Worm (Caenorhabditis elegans) whole organism, L2 larva: ENCODE measurements around the gene T26C5.3.
A peak's percentile ranks its signal among the peaks of the same experiment; 100 is the strongest.

Experiments
- C34F6.9 ChIP-seq: fragments of 150-350 bp; optimal IDR thresholded peaks from 2 replicates; lab custom pipeline; 2014; ENCODE audit warnings: missing biosample characterization, missing genetic modification characterization
- F13H6.1 ChIP-seq: sonication (generic microtip); optimal IDR thresholded peaks from 2 replicates; lab custom pipeline; 2016; ENCODE audit warnings: missing genetic modification characterization, missing compliant biosample characterization
- R02D3.7 ChIP-seq: fragments of 150-350 bp; optimal IDR thresholded peaks from 2 replicates; lab custom pipeline; 2014; ENCODE audit warnings: missing biosample characterization, missing genetic modification characterization
- Y55F3AM.14 ChIP-seq: fragments of 200-800 bp; sonication (Bioruptor generic); optimal IDR thresholded peaks from 2 replicates; lab custom pipeline; 2018; ENCODE audit warnings: mild to moderate bottlenecking, missing genetic modification characterization, missing compliant biosample characterization
- ZK546.5 ChIP-seq: sonication (generic microtip); optimal IDR thresholded peaks from 2 replicates; lab custom pipeline; 2017; ENCODE audit warnings: missing biosample characterization, missing genetic modification characterization
- alr-1 ChIP-seq: fragments of 150-350 bp; optimal IDR thresholded peaks from 2 replicates; lab custom pipeline; 2014; ENCODE audit warnings: missing biosample characterization, missing genetic modification characterization
- aly-2 ChIP-seq: fragments of 150-350 bp; optimal IDR thresholded peaks from 2 replicates; lab custom pipeline; 2014; ENCODE audit warnings: missing biosample characterization, missing genetic modification characterization
- ama-1 ChIP-seq: fragments of 150-350 bp; optimal IDR thresholded peaks from 2 replicates; lab custom pipeline; 2018; ENCODE audit warnings: inconsistent platforms
- blmp-1 ChIP-seq: sonication (generic microtip); optimal IDR thresholded peaks from 2 replicates; lab custom pipeline; 2017; ENCODE audit warnings: missing genetic modification characterization, mild to moderate bottlenecking, missing compliant biosample characterization, antibody characterized with exemption, moderate library complexity; ENCODE audit not compliant: insufficient read depth
- ceh-16 ChIP-seq: fragments of 150-350 bp; optimal IDR thresholded peaks from 2 replicates; lab custom pipeline; 2014; ENCODE audit warnings: missing biosample characterization, missing genetic modification characterization
- ceh-82 ChIP-seq: fragments of 150-350 bp; optimal IDR thresholded peaks from 2 replicates; lab custom pipeline; 2014; ENCODE audit warnings: missing biosample characterization, missing genetic modification characterization
- crh-2 ChIP-seq: sonication (generic microtip); optimal IDR thresholded peaks from 2 replicates; lab custom pipeline; 2017; ENCODE audit warnings: missing biosample characterization, missing genetic modification characterization
- dmd-4 ChIP-seq: sonication (generic microtip); optimal IDR thresholded peaks from 2 replicates; lab custom pipeline; 2017; ENCODE audit warnings: missing biosample characterization, missing genetic modification characterization
- elt-1 ChIP-seq: fragments of 150-350 bp; optimal IDR thresholded peaks from 2 replicates; lab custom pipeline; 2014; ENCODE audit warnings: missing biosample characterization, missing genetic modification characterization
- fos-1 ChIP-seq: fragments of 150-350 bp; optimal IDR thresholded peaks from 2 replicates; lab custom pipeline; 2014; ENCODE audit warnings: missing biosample characterization, missing genetic modification characterization
- gmeb-1 ChIP-seq: fragments of 150-350 bp; optimal IDR thresholded peaks from 2 replicates; lab custom pipeline; 2014; ENCODE audit warnings: missing biosample characterization, missing genetic modification characterization
- lin-11 ChIP-seq: fragments of 150-350 bp; sonication (generic microtip); optimal IDR thresholded peaks from 2 replicates; lab custom pipeline; 2014; ENCODE audit warnings: missing biosample characterization, missing genetic modification characterization, inconsistent platforms, mixed read lengths
- lin-13 ChIP-seq: fragments of 150-350 bp; optimal IDR thresholded peaks from 2 replicates; lab custom pipeline; 2014; ENCODE audit warnings: missing biosample characterization, missing genetic modification reagents, missing genetic modification characterization
- lin-39 ChIP-seq: fragments of 150-350 bp; optimal IDR thresholded peaks from 2 replicates; lab custom pipeline; 2014; ENCODE audit warnings: missing biosample characterization, missing genetic modification reagents, missing genetic modification characterization
- lsy-2 ChIP-seq, 2 experiments: fragments of 150-350 bp in 1 of 2; sonication (generic microtip) in 1 of 2; optimal IDR thresholded peaks; 2 replicates each; lab custom pipeline; 2014 to 2017; ENCODE audit warnings: missing biosample characterization in 2 of 2, missing genetic modification characterization in 2 of 2
- mab-5 ChIP-seq: fragments of 150-350 bp; optimal IDR thresholded peaks from 2 replicates; lab custom pipeline; 2014; ENCODE audit warnings: missing biosample characterization, missing genetic modification characterization
- mbf-1 ChIP-seq: sonication (generic microtip); optimal IDR thresholded peaks from 2 replicates; lab custom pipeline; 2017; ENCODE audit warnings: missing biosample characterization, missing genetic modification characterization
- nhr-11 ChIP-seq: fragments of 150-350 bp; optimal IDR thresholded peaks from 2 replicates; lab custom pipeline; 2014; ENCODE audit warnings: missing biosample characterization, missing genetic modification characterization
- nhr-12 ChIP-seq: fragments of 150-350 bp; optimal IDR thresholded peaks from 2 replicates; lab custom pipeline; 2014; ENCODE audit warnings: missing biosample characterization, missing genetic modification characterization
- nhr-129 ChIP-seq: fragments of 150-350 bp; optimal IDR thresholded peaks from 2 replicates; lab custom pipeline; 2014; ENCODE audit warnings: missing biosample characterization, missing genetic modification characterization
- nhr-21 ChIP-seq: fragments of 150-350 bp; optimal IDR thresholded peaks from 2 replicates; lab custom pipeline; 2014; ENCODE audit warnings: missing biosample characterization, missing genetic modification characterization
- nhr-23 ChIP-seq: fragments of 150-350 bp; optimal IDR thresholded peaks from 2 replicates; lab custom pipeline; 2014; ENCODE audit warnings: missing biosample characterization, missing genetic modification reagents, missing genetic modification characterization
- nhr-237 ChIP-seq: fragments of 150-350 bp; optimal IDR thresholded peaks from 2 replicates; lab custom pipeline; 2014; ENCODE audit warnings: missing biosample characterization, missing genetic modification characterization
- nhr-25 ChIP-seq: fragments of 150-350 bp; sonication (generic microtip); optimal IDR thresholded peaks from 3 replicates; lab custom pipeline; 2014; ENCODE audit warnings: missing biosample characterization, missing genetic modification characterization
- nhr-77 ChIP-seq: fragments of 150-350 bp; optimal IDR thresholded peaks from 2 replicates; lab custom pipeline; 2014; ENCODE audit warnings: missing biosample characterization, missing genetic modification characterization
- sem-4 ChIP-seq: fragments of 150-350 bp; optimal IDR thresholded peaks from 2 replicates; lab custom pipeline; 2014; ENCODE audit warnings: missing biosample characterization, missing genetic modification reagents, missing genetic modification characterization
- sma-3 ChIP-seq: sonication (generic microtip); optimal IDR thresholded peaks from 2 replicates; lab custom pipeline; 2016; ENCODE audit warnings: missing genetic modification reagents, missing genetic modification characterization, missing compliant biosample characterization
- sma-9 ChIP-seq, 2 experiments: fragments of 150-350 bp in 1 of 2; sonication (generic microtip) in 1 of 2; optimal IDR thresholded peaks; 2 replicates each; lab custom pipeline; 2014 to 2016; ENCODE audit warnings: missing genetic modification characterization in 2 of 2, mild to moderate bottlenecking in 1 of 2, missing biosample characterization in 1 of 2, missing compliant biosample characterization in 1 of 2, missing genetic modification reagents in 1 of 2, moderate library complexity in 1 of 2
- snpc-4 ChIP-seq: fragments of 150-350 bp; optimal IDR thresholded peaks from 2 replicates; lab custom pipeline; 2014; ENCODE audit warnings: missing biosample characterization, missing genetic modification characterization
- unc-55 ChIP-seq: fragments of 150-350 bp; sonication (generic microtip); optimal IDR thresholded peaks from 3 replicates; lab custom pipeline; 2014; ENCODE audit warnings: missing biosample characterization, missing genetic modification reagents, missing genetic modification characterization
- unc-62 ChIP-seq: fragments of 150-350 bp; optimal IDR thresholded peaks from 2 replicates; lab custom pipeline; 2014; ENCODE audit warnings: missing biosample characterization, missing genetic modification reagents, missing genetic modification characterization
- zag-1 ChIP-seq: fragments of 150-350 bp; optimal IDR thresholded peaks from 2 replicates; lab custom pipeline; 2014; ENCODE audit warnings: missing biosample characterization, missing genetic modification characterization
- ztf-1 ChIP-seq: fragments of 200-800 bp; sonication (Bioruptor generic); conservative IDR thresholded peaks from 2 replicates; pipeline ENCODE4 v1.3.6; 2022; ENCODE audit warnings: missing genetic modification characterization, missing compliant biosample characterization
- ztf-11 ChIP-seq: sonication (generic microtip); optimal IDR thresholded peaks from 2 replicates; lab custom pipeline; 2017; ENCODE audit warnings: missing biosample characterization, missing genetic modification characterization
- ztf-4 ChIP-seq: fragments of 150-350 bp; optimal IDR thresholded peaks from 2 replicates; lab custom pipeline; 2014; ENCODE audit warnings: missing biosample characterization, missing genetic modification characterization

Gene T26C5.3

DNA sequence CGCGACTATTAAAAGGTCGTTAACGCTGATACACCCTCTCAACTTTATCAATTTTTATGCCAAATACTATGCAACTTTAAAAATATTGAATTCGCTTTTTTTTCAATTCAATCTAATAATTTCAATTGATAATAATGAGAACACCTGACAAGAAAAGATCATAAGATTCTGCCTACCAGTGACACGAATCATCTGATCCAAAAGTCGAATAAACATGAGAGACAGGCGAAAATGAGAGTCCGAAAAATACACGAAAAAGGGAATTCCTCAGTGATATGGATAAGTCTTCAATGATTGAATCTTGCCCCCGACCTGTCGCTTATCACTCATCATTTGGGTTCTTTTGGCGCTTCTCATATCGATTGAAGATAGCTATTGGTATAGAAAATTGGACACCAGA, 5.2 kb downstream of the T26C5.3 start:
- TF ChIP-seq ama-1 = no peak
- TF ChIP-seq dmd-4 (tag; lab: Kevin White, UChicago) = no peak
- TF ChIP-seq nhr-21 (tag; lab: Kevin White, UChicago) = peak; percentile 22
- no peak for TF ChIP-seq lin-13 (GFP tag; lab: Kevin White, UChicago)
- no peak for TF ChIP-seq elt-1 (tag; lab: Kevin White, UChicago)
- TF ChIP-seq alr-1 = no peak
- TF ChIP-seq unc-62 (GFP tag; lab: Kevin White, UChicago) = no peak
- TF ChIP-seq sem-4 (tag; lab: Kevin White, UChicago) = no peak

DNA sequence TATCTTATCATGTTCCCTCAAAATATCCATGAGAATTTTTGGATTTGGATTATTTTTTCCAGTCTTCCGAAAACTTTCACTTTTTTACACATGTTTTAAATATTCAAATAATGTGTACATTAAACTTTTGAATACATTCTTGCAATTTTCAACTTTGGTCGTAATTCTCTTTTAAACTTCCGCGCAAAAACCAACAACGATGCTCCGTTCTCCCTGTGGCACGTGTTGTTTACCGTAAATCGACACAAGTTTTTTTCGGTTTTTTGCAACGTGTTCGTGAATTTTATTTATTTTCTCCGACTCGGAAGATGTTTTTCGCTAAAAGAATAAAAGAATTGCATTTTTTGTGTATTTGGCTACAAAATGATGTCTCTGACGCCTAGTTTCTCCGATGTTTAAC, 6.4 kb downstream of the T26C5.3 start:
- TF ChIP-seq nhr-25 = peak; percentile 46
- no peak for TF ChIP-seq ZK546.5 (tag; lab: Kevin White, UChicago)
- TF ChIP-seq unc-62 (GFP tag; lab: Kevin White, UChicago) = no peak
- TF ChIP-seq zag-1 (tag; lab: Kevin White, UChicago) = no peak
- no peak for TF ChIP-seq ztf-11 (tag; lab: Kevin White, UChicago)
- no peak for TF ChIP-seq ztf-4
- TF ChIP-seq alr-1 = no peak
- no peak for TF ChIP-seq nhr-77 (tag; lab: Kevin White, UChicago)
- peak; percentile 35 for TF ChIP-seq lin-13 (GFP tag; lab: Kevin White, UChicago)
- TF ChIP-seq unc-55 (GFP tag; lab: Kevin White, UChicago) = no peak
- TF ChIP-seq snpc-4 (tag; lab: Kevin White, UChicago) = peak; percentile 5
- TF ChIP-seq mab-5 (tag; lab: Kevin White, UChicago) = peak; percentile 32
- TF ChIP-seq nhr-129 (tag; lab: Kevin White, UChicago) = peak; percentile 59
- no peak for TF ChIP-seq F13H6.1
- no peak for TF ChIP-seq ceh-16 (tag; lab: Kevin White, UChicago)
- TF ChIP-seq nhr-11 = no peak
- TF ChIP-seq nhr-23 (tag; lab: Kevin White, UChicago) = no peak
- TF ChIP-seq C34F6.9 = peak; percentile 63
- no peak for TF ChIP-seq ztf-1
- TF ChIP-seq aly-2 = no peak
- peak; percentile 9 for TF ChIP-seq ama-1
- TF ChIP-seq gmeb-1 (tag; lab: Kevin White, UChicago) = peak; percentile 84
- TF ChIP-seq nhr-12 = no peak
- peak; percentile 30 for TF ChIP-seq sem-4 (tag; lab: Kevin White, UChicago)
- peak; percentile 5 for TF ChIP-seq fos-1 (tag; lab: Kevin White, UChicago)
- TF ChIP-seq crh-2 = peak; percentile 65
- TF ChIP-seq nhr-237 (tag; lab: Kevin White, UChicago) = no peak
- no peak for TF ChIP-seq sma-9 (GFP tag; optimal IDR thresholded peaks at IDR 0.05; lab: Kevin White, UChicago)
- no peak for TF ChIP-seq sma-9 (tag; optimal IDR thresholded peaks at IDR 0.05; lab: Kevin White, UChicago)
- TF ChIP-seq lsy-2 (tag; optimal IDR thresholded peaks at IDR 0.05; lab: Kevin White, UChicago) = peak in 1 of 2 experiments; percentile 78
- peak; percentile 31 for TF ChIP-seq nhr-21 (tag; lab: Kevin White, UChicago)
- peak; percentile 91 for TF ChIP-seq R02D3.7 (tag; lab: Kevin White, UChicago)
- TF ChIP-seq mbf-1 (tag; lab: Kevin White, UChicago) = no peak

DNA sequence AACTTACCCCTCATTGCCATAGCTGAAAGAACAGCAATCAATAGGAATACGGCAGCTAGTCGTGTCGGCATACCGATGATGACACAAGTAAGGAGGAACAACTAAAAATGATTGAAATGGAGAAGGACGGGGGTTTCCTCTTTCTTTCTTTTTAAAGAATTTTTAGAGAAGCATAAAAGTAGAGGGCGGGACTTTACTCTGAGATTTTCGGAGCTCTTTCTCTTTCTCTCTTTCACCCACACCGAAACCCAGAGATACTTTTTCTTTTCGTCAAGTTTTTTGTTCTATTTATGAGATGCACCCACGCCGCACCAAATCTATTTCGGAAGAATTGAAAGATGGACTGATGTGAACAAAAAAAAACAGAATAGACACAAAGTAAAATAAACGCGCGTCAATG, 10.3 kb downstream of the T26C5.3 start, which contains the start of gene T26C5.5:
Gene T26C5.5 (minus strand): TSS at position 101 of the 400 bp plus-strand sequence.
- no peak for TF ChIP-seq alr-1
- no peak for TF ChIP-seq ceh-82
- no peak for TF ChIP-seq unc-55 (GFP tag; lab: Kevin White, UChicago)
- TF ChIP-seq ztf-4 = no peak
- no peak for TF ChIP-seq Y55F3AM.14
- no peak for TF ChIP-seq lin-11
- TF ChIP-seq crh-2 = no peak
- no peak for TF ChIP-seq mab-5 (tag; lab: Kevin White, UChicago)
- no peak for TF ChIP-seq blmp-1
- no peak for TF ChIP-seq sma-3 (GFP tag; lab: Kevin White, UChicago)
- TF ChIP-seq lin-39 = no peak
- TF ChIP-seq zag-1 (tag; lab: Kevin White, UChicago) = no peak
- no peak for TF ChIP-seq lin-13 (GFP tag; lab: Kevin White, UChicago)
- TF ChIP-seq F13H6.1 = no peak
